Worm (Caenorhabditis elegans): ENCODE results near the gene pigb-1.

ce11 chrII:5040631-5041156 lies 47.8 kb upstream of the pigb-1 start, which contains the start of gene F33G12.7:
- TF ChIP-seq nhr-77 (tag; optimal IDR thresholded peaks at IDR 0.05) (no peak), pag-3 (tag; optimal IDR thresholded peaks at IDR 0.05; ENCODE audit: borderline replicate concordance, insufficient read depth) (no peak), ztf-11 (tag; optimal IDR thresholded peaks at IDR 0.05) (no peak), lsy-2 (tag; optimal IDR thresholded peaks at IDR 0.05) (peak in 1 of 2 experiments; percentile 43), sptf-1 (tag; optimal IDR thresholded peaks at IDR 0.05) (no peak), nhr-11 (tag; optimal IDR thresholded peaks at IDR 0.05) (no peak), zip-4 (GFP tag; optimal IDR thresholded peaks at IDR 0.05) (no peak), mdl-1 (tag; optimal IDR thresholded peaks at IDR 0.05) (no peak)

Data from whole organism, L1 larva.